Fruit fly (Drosophila melanogaster): ENCODE results near the gene Pfdn1.

Pfdn1 gene

dm6 chr2L:6037830-6038229 is 31.0 kb upstream of the Pfdn1 start, which contains the start of the genes CG9117 and CG31643 (continued):
- TF ChIP-seq Taf1 (GFP tag; IDR thresholded peaks at IDR 0.05) (no peak), CG7372 (GFP tag; IDR thresholded peaks at IDR 0.05) (no peak), ems (GFP tag; optimal IDR thresholded peaks at IDR 0.05) (peak; percentile 52), CG11696 (GFP tag; IDR thresholded peaks at IDR 0.05) (no peak), CG13775 (GFP tag; optimal IDR thresholded peaks at IDR 0.05) (peak; percentile 56), CG7357 (GFP tag; IDR thresholded peaks at IDR 0.05) (no peak), CG14860 (GFP tag; IDR thresholded peaks at IDR 0.05; ENCODE audit: partially characterized antibody) (no peak), ken (GFP tag; IDR thresholded peaks at IDR 0.05) (no peak), CG10654 (GFP tag; optimal IDR thresholded peaks at IDR 0.05) (peak; percentile 41), ewg (GFP tag; optimal IDR thresholded peaks at IDR 0.05) (peak; percentile 28), bowl (GFP tag; IDR thresholded peaks at IDR 0.05) (no peak), CG12104 (GFP tag; optimal IDR thresholded peaks at IDR 0.05) (peak; percentile 14), Fer3 (tag; optimal IDR thresholded peaks at IDR 0.05) (peak; percentile 48), amos (GFP tag; IDR thresholded peaks at IDR 0.05; ENCODE audit: partially characterized antibody) (no peak), scrt (GFP tag; optimal IDR thresholded peaks at IDR 0.05) (peak; percentile 97), HLH3B (GFP tag; IDR thresholded peaks at IDR 0.05) (no peak), dpn (GFP tag; optimal IDR thresholded peaks at IDR 0.05) (peak; percentile 60 to 61), Ets65A (GFP tag) (peak; percentile 91), CG16779 (GFP tag; IDR thresholded peaks at IDR 0.05) (no peak), vfl (GFP tag; optimal IDR thresholded peaks at IDR 0.05) (no peak), stc (GFP tag; IDR thresholded peaks at IDR 0.05) (peak; percentile 21; the same call in 1 of the 2 replicates), stwl (tag; optimal IDR thresholded peaks at IDR 0.05) (peak; percentile 54), jigr1 (GFP tag; IDR thresholded peaks at IDR 0.05) (no peak), CG30431 (GFP tag; optimal IDR thresholded peaks at IDR 0.05) (no peak), jing (GFP tag; optimal IDR thresholded peaks at IDR 0.05) (no peak), Dip3 (GFP tag; optimal IDR thresholded peaks at IDR 0.05) (peak; percentile 68), repo (GFP tag; optimal IDR thresholded peaks at IDR 0.05) (no peak), al (GFP tag; IDR thresholded peaks at IDR 0.05) (0 out of 2 replicates have a peak, but pooled peaks have one; percentile 4), ara (GFP tag; IDR thresholded peaks at IDR 0.05) (no peak), ash1 (GFP tag; optimal IDR thresholded peaks at IDR 0.05) (no peak), ab (GFP tag; optimal IDR thresholded peaks at IDR 0.05) (no peak), yki (optimal IDR thresholded peaks at IDR 0.05) (no peak), Max (GFP tag; optimal IDR thresholded peaks at IDR 0.05) (peak; percentile 61), CG12942 (GFP tag; optimal IDR thresholded peaks at IDR 0.05) (peak; percentile 57), Bgb (GFP tag; IDR thresholded peaks at IDR 0.05; ENCODE audit: partially characterized antibody) (no peak), CG10321 (GFP tag; IDR thresholded peaks at IDR 0.05) (no peak), her (GFP tag; optimal IDR thresholded peaks at IDR 0.05) (no peak), ac (GFP tag; optimal IDR thresholded peaks at IDR 0.05) (no peak), cad (GFP tag; optimal IDR thresholded peaks at IDR 0.05) (no peak), Rx (GFP tag; IDR thresholded peaks at IDR 0.05) (no peak), zen (tag; optimal IDR thresholded peaks at IDR 0.05) (peak; percentile 26), tap (tag; optimal IDR thresholded peaks at IDR 0.05) (no peak), Atf-2 (GFP tag; optimal IDR thresholded peaks at IDR 0.05) (peak; percentile 2), CG13123 (GFP tag; optimal IDR thresholded peaks at IDR 0.05) (no peak), pzg (GFP tag; optimal IDR thresholded peaks at IDR 0.05) (peak; percentile 64), ase (GFP tag; IDR thresholded peaks at IDR 0.05) (0 out of 3 replicates have a peak, but pooled peaks have one; percentile 47), CG4854 (GFP tag; optimal IDR thresholded peaks at IDR 0.05) (peak; percentile 10), corto (GFP tag; optimal IDR thresholded peaks at IDR 0.05) (no peak), CG12769 (tag; optimal IDR thresholded peaks at IDR 0.05) (no peak), odd (GFP tag; optimal IDR thresholded peaks at IDR 0.05) (no peak), CG16863 (GFP tag; optimal IDR thresholded peaks at IDR 0.05) (peak; percentile 49), CG8089 (GFP tag; optimal IDR thresholded peaks at IDR 0.05) (no peak), CG11723 (GFP tag; optimal IDR thresholded peaks at IDR 0.05) (no peak)

All from whole organism, embryonic.